Fruit fly (Drosophila melanogaster) whole organism, embryonic: ENCODE results near the gene jus.
A peak's percentile ranks its signal among the peaks of the same experiment; 100 is the strongest.

ENCODE experiments used
- Blimp-1 ChIP-seq: fragments of 200-800 bp; sonication (Bioruptor generic); optimal IDR thresholded peaks from 3 replicates; lab custom pipeline; 2018; ENCODE audit warnings: missing biosample characterization, missing genetic modification characterization, mild to moderate bottlenecking, moderate library complexity, missing genetic modification reagents
- CG12155 ChIP-seq: fragments of 200-800 bp; sonication (Bioruptor generic); optimal IDR thresholded peaks from 3 replicates; lab custom pipeline; 2016; ENCODE audit warnings: missing biosample characterization, missing genetic modification characterization
- CG13123 ChIP-seq: fragments of 200-800 bp; sonication (Bioruptor generic); optimal IDR thresholded peaks from 2 replicates; lab custom pipeline; 2016; ENCODE audit warnings: missing biosample characterization, missing genetic modification characterization
- CG15269 ChIP-seq: fragments of 200-800 bp; sonication (Bioruptor generic); optimal IDR thresholded peaks from 2 replicates; lab custom pipeline; 2018; ENCODE audit warnings: missing biosample characterization, mild to moderate bottlenecking, missing genetic modification characterization, moderate library complexity
- CG1529 ChIP-seq: fragments of 200-800 bp; sonication (Bioruptor generic); optimal IDR thresholded peaks from 3 replicates; lab custom pipeline; 2018; ENCODE audit warnings: missing biosample characterization, missing genetic modification characterization
- CG16813 ChIP-seq: fragments of 200-800 bp; sonication (Bioruptor generic); IDR thresholded peaks from 3 replicates; pipeline ENCODE4 v1.3.6; 2022; ENCODE audit warnings: missing biosample characterization, missing genetic modification characterization; ENCODE audit not compliant: partially characterized antibody
- CG17361 ChIP-seq: fragments of 200-800 bp; sonication (Bioruptor generic); IDR thresholded peaks from 3 replicates; pipeline ENCODE4 v1.3.6; 2022; ENCODE audit warnings: missing biosample characterization, missing genetic modification characterization
- CG17829 ChIP-seq: fragments of 200-800 bp; optimal IDR thresholded peaks from 2 replicates; lab custom pipeline; 2019; ENCODE audit warnings: missing biosample characterization, mild to moderate bottlenecking, missing genetic modification characterization, moderate library complexity
- CG2116 ChIP-seq: fragments of 200-800 bp; sonication (Bioruptor generic); optimal IDR thresholded peaks from 3 replicates; lab custom pipeline; 2018; ENCODE audit warnings: missing biosample characterization, mild to moderate bottlenecking, missing genetic modification characterization
- CG30020 ChIP-seq: fragments of 200-800 bp; optimal IDR thresholded peaks from 2 replicates; lab custom pipeline; 2019; ENCODE audit warnings: missing biosample characterization, mild to moderate bottlenecking, missing genetic modification characterization, moderate library complexity
- CG30431 ChIP-seq: fragments of 200-800 bp; sonication (Bioruptor generic); optimal IDR thresholded peaks from 2 replicates; lab custom pipeline; 2017; ENCODE audit warnings: missing biosample characterization, missing genetic modification characterization
- CG42726 ChIP-seq: fragments of 200-800 bp; sonication (Bioruptor generic); IDR thresholded peaks from 2 replicates; pipeline ENCODE4 v1.3.6; 2022; ENCODE audit warnings: missing biosample characterization, missing genetic modification characterization; ENCODE audit not compliant: partially characterized antibody
- CG4617 ChIP-seq: fragments of 200-800 bp; sonication (Bioruptor generic); optimal IDR thresholded peaks from 3 replicates; lab custom pipeline; 2016; ENCODE audit warnings: missing biosample characterization, missing genetic modification characterization, borderline replicate concordance
- CG7839 ChIP-seq: fragments of 200-800 bp; sonication (Bioruptor generic); optimal IDR thresholded peaks from 3 replicates; lab custom pipeline; 2018; ENCODE audit warnings: missing biosample characterization, mild to moderate bottlenecking, missing genetic modification characterization, moderate library complexity
- CG7963 ChIP-seq: fragments of 200-800 bp; sonication (Bioruptor generic); IDR thresholded peaks from 3 replicates; pipeline ENCODE4 v1.3.6; 2022; ENCODE audit warnings: missing biosample characterization, missing genetic modification characterization; ENCODE audit not compliant: partially characterized antibody
- CG9797 ChIP-seq: fragments of 200-800 bp; sonication (Bioruptor generic); optimal IDR thresholded peaks from 3 replicates; lab custom pipeline; 2018; ENCODE audit warnings: missing biosample characterization, mild to moderate bottlenecking, missing genetic modification characterization
- CTCF ChIP-seq: fragments of 200-800 bp; sonication (Bioruptor generic); optimal IDR thresholded peaks from 2 replicates; lab custom pipeline; 2017; ENCODE audit warnings: missing biosample characterization, mild to moderate bottlenecking, missing genetic modification characterization, moderate library complexity
- Deaf1 ChIP-seq: fragments of 200-800 bp; optimal IDR thresholded peaks from 3 replicates; lab custom pipeline; 2019; ENCODE audit warnings: missing biosample characterization, mild to moderate bottlenecking, missing genetic modification characterization, moderate library complexity
- Doc3 ChIP-seq: fragments of 200-800 bp; sonication (Bioruptor generic); IDR thresholded peaks from 3 replicates; pipeline ENCODE4 v1.3.6; 2022; ENCODE audit warnings: missing biosample characterization, missing genetic modification characterization; ENCODE audit not compliant: partially characterized antibody
- Dp ChIP-seq: fragments of 200-800 bp; sonication (Bioruptor generic); optimal IDR thresholded peaks from 2 replicates; lab custom pipeline; 2018; ENCODE audit warnings: missing biosample characterization, mild to moderate bottlenecking, missing genetic modification characterization, moderate library complexity
- Drgx ChIP-seq: fragments of 200-800 bp; sonication (Bioruptor generic); IDR thresholded peaks from 2 replicates; pipeline ENCODE4 v1.3.6; 2022; ENCODE audit warnings: missing biosample characterization, missing genetic modification characterization
- Hmr ChIP-seq: fragments of 200-800 bp; sonication (Bioruptor generic); optimal IDR thresholded peaks from 3 replicates; lab custom pipeline; 2017; ENCODE audit warnings: mild to moderate bottlenecking, missing biosample characterization, missing genetic modification reagents, missing genetic modification characterization
- Mes4 ChIP-seq: fragments of 200-800 bp; sonication (Bioruptor generic); optimal IDR thresholded peaks from 2 replicates; lab custom pipeline; 2016; ENCODE audit warnings: missing biosample characterization, missing genetic modification characterization
- NC2α ChIP-seq: fragments of 200-800 bp; sonication (Bioruptor generic); optimal IDR thresholded peaks from 2 replicates; lab custom pipeline; 2016; ENCODE audit warnings: missing biosample characterization, missing genetic modification characterization
- Nf-YC ChIP-seq: fragments of 200-800 bp; optimal IDR thresholded peaks from 3 replicates; lab custom pipeline; 2019; ENCODE audit warnings: missing biosample characterization, mild to moderate bottlenecking, missing genetic modification characterization, moderate library complexity
- chif ChIP-seq, 2 experiments: fragments of 200-800 bp; sonication (Bioruptor generic); optimal IDR thresholded peaks; 3 replicates each; lab custom pipeline; 2016; ENCODE audit warnings: missing biosample characterization in 2 of 2, missing genetic modification characterization in 2 of 2
- chinmo ChIP-seq: fragments of 200-800 bp; sonication (Bioruptor generic); IDR thresholded peaks from 4 replicates; pipeline ENCODE4 v1.3.6; 2022; ENCODE audit warnings: missing biosample characterization, missing genetic modification characterization; ENCODE audit not compliant: partially characterized antibody
- dmrt11E ChIP-seq: fragments of 200-800 bp; sonication (Bioruptor generic); optimal IDR thresholded peaks from 3 replicates; lab custom pipeline; 2018; ENCODE audit warnings: missing biosample characterization, mild to moderate bottlenecking, missing genetic modification characterization, moderate library complexity
- hth ChIP-seq: fragments of >200 bp; optimal IDR thresholded peaks from 2 replicates; lab custom pipeline; 2017; ENCODE audit warnings: inconsistent platforms
- ind ChIP-seq: fragments of 200-800 bp; sonication (Bioruptor generic); optimal IDR thresholded peaks from 3 replicates; lab custom pipeline; 2016; ENCODE audit warnings: missing biosample characterization, missing genetic modification characterization
- jumu ChIP-seq: fragments of 200-800 bp; sonication (Bioruptor generic); optimal IDR thresholded peaks from 3 replicates; lab custom pipeline; 2016; ENCODE audit warnings: missing biosample characterization, missing genetic modification characterization
- kni ChIP-seq: fragments of 200-800 bp; sonication (Bioruptor generic); optimal IDR thresholded peaks from 3 replicates; lab custom pipeline; 2017; ENCODE audit warnings: mild to moderate bottlenecking, missing biosample characterization, missing genetic modification reagents, missing genetic modification characterization
- onecut ChIP-seq: fragments of 200-800 bp; sonication (Bioruptor generic); IDR thresholded peaks from 2 replicates; pipeline ENCODE4 v1.3.6; 2022; ENCODE audit warnings: missing biosample characterization, missing genetic modification characterization
- otp ChIP-seq: fragments of 200-800 bp; sonication (Bioruptor generic); IDR thresholded peaks from 3 replicates; pipeline ENCODE4, ENCODE4 v1.3.6; 2022; ENCODE audit warnings: missing biosample characterization, missing genetic modification characterization
- phol ChIP-seq: fragments of 200-800 bp; sonication (Bioruptor generic); optimal IDR thresholded peaks from 3 replicates; lab custom pipeline; 2018; ENCODE audit warnings: missing biosample characterization, mild to moderate bottlenecking, missing genetic modification characterization, moderate library complexity
- seq ChIP-seq: fragments of 200-800 bp; sonication (Bioruptor generic); IDR thresholded peaks from 2 replicates; pipeline ENCODE4 v1.3.6; 2022; ENCODE audit warnings: missing biosample characterization, missing genetic modification characterization
- sug ChIP-seq: fragments of 200-800 bp; optimal IDR thresholded peaks from 2 replicates; lab custom pipeline; 2019; ENCODE audit warnings: missing biosample characterization, mild to moderate bottlenecking, missing genetic modification characterization, moderate library complexity
- zf30C ChIP-seq: fragments of 200-800 bp; sonication (Bioruptor generic); optimal IDR thresholded peaks from 3 replicates; lab custom pipeline; 2018; ENCODE audit warnings: missing biosample characterization, mild to moderate bottlenecking, missing genetic modification characterization

Gene jus

DNA sequence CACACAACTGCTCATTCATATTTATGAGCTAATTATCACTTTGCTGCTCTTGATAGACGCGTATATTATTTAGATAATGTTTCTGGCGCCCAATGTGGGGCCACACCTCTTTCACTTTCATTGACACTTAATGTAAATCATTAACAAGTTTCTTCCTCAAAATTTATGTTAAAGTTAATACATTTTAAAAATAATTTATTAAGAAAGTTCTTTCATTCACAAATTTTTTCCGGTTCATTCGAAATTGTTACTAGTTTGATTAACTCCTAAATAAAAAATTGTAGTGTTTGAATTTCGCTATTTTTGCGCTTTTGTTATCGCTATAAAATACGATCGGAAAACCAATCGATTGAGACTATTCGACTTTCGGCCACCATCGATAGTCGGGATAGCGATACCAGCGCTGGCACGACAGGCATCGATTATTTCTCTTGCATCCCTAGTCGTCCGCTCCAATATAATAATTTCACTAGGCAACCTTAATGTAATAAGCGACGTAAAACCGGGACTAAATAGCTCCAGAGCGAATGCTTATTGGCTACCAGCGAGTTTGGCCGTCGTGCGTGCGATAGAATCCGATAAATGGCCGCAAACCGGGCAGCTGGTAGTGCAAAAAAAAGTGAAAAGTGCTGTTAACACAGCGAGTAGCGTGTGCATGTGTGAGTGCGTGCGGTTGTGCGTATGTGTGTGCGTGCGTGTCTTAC is 34.1 kb upstream of the jus start, which contains the start of gene Usp1 (continued):
- TF ChIP-seq CG15269 (tag; lab: Kevin White, UChicago), result no peak
- no peak for TF ChIP-seq Mes4 (GFP tag; lab: Kevin White, UChicago)
- no peak for TF ChIP-seq otp (GFP tag; lab: Robert Waterston, UW)
- TF ChIP-seq chinmo (GFP tag; lab: Robert Waterston, UW), result peak; percentile 91; the same call in 2 of the 4 replicates
- peak; percentile 14 for TF ChIP-seq jumu (GFP tag; lab: Kevin White, UChicago)
- TF ChIP-seq CG7839 (tag; lab: Kevin White, UChicago), result no peak
- TF ChIP-seq CG9797 (GFP tag; lab: Kevin White, UChicago), result peak; percentile 44
- TF ChIP-seq Hmr (GFP tag; lab: Kevin White, UChicago), result no peak
- peak; percentile 94; the same call in 2 of the 3 replicates for TF ChIP-seq CG17361 (GFP tag; lab: Robert Waterston, UW)
- no peak for TF ChIP-seq Deaf1 (tag; lab: Kevin White, UChicago)
- no peak for TF ChIP-seq chif (GFP tag; optimal IDR thresholded peaks at IDR 0.05; lab: Kevin White, UChicago)
- TF ChIP-seq CG42726 (GFP tag; lab: Robert Waterston, UW), result peak; percentile 95
- peak; percentile 92 for TF ChIP-seq CG4617 (GFP tag; lab: Kevin White, UChicago)
- TF ChIP-seq CG30431 (GFP tag; lab: Kevin White, UChicago), result no peak
- TF ChIP-seq CG2116, result peak; percentile 97
- TF ChIP-seq zf30C (GFP tag; lab: Kevin White, UChicago), result no peak
- no peak for TF ChIP-seq seq (GFP tag; lab: Robert Waterston, UW)
- peak; percentile 86 for TF ChIP-seq Doc3 (GFP tag; lab: Robert Waterston, UW)
- TF ChIP-seq CG17829 (tag; lab: Kevin White, UChicago), result peak; percentile 52
- TF ChIP-seq CG7963 (GFP tag; lab: Robert Waterston, UW), result peak; percentile 97
- TF ChIP-seq kni (GFP tag; lab: Kevin White, UChicago), result peak; percentile 4
- peak; percentile 99 for TF ChIP-seq CG12155
- no peak for TF ChIP-seq CG1529
- no peak for TF ChIP-seq NC2α (GFP tag; lab: Kevin White, UChicago)
- no peak for TF ChIP-seq CTCF (GFP tag; lab: Kevin White, UChicago)
- TF ChIP-seq hth (lab: Kevin White, UChicago), result no peak
- peak; percentile 97 for TF ChIP-seq CG16813 (GFP tag; lab: Robert Waterston, UW)
- TF ChIP-seq phol (tag; lab: Kevin White, UChicago), result peak; percentile 49
- no peak for TF ChIP-seq CG13123
- peak; percentile 76 for TF ChIP-seq Blimp-1 (GFP tag; lab: Kevin White, UChicago)
- TF ChIP-seq CG30020 (tag; lab: Kevin White, UChicago), result no peak
- no peak for TF ChIP-seq Nf-YC
- peak; percentile 90 for TF ChIP-seq Dp (GFP tag; lab: Kevin White, UChicago)
- TF ChIP-seq sug (tag; lab: Kevin White, UChicago), result peak; percentile 8
- no peak for TF ChIP-seq ind (GFP tag; lab: Kevin White, UChicago)
- TF ChIP-seq onecut (GFP tag; lab: Robert Waterston, UW), result peak; percentile 61; the same call in 1 of the 2 replicates

DNA sequence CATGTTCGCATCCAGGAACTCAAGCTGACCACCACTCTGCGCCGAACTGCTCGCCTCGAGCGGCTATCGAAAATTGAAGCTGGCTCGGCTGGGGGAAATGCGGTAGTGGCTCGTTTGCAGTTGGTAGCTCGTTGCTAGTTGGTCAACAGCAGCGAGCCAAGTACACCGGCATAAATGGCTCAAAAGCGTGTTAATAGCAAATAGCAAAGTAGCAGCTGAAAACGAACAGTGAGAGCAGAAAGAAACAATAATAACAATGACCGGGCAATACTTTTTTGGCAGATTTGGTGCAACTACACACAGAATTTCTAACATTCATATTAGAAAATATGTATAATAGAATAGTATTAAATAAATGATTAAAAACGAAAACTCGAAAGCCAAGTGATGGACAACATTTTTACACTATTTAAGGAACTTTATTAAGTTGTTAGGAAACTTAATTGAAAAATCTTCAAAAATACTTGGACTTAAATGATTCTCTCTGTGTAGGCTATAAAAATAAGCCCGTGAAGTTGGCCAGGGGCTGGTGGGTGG is 32.9 kb upstream of the jus start, which contains the start of gene CG14507:
Gene CG14507 (minus strand): TSS at position 51 of the 537 bp plus-strand sequence.
- TF ChIP-seq Drgx (GFP tag; lab: Robert Waterston, UW), result peak; percentile 8; the same call in 1 of the 2 replicates
- TF ChIP-seq dmrt11E, result no peak
